Fruit fly (Drosophila melanogaster): ENCODE results near the gene CG14106.
A peak's percentile ranks its signal among the peaks of the same experiment; 100 is the strongest.

Gene CG14106

dm6 chr3L:13406873-13407272, 18.6 kb downstream of the CG14106 start:
- no peak for TF ChIP-seq Ets98B (GFP tag; IDR thresholded peaks at IDR 0.05)
- peak; percentile 26 for TF ChIP-seq D1 (tag; optimal IDR thresholded peaks at IDR 0.05)
- no peak for TF ChIP-seq fd96Ca (GFP tag; IDR thresholded peaks at IDR 0.05)
- TF ChIP-seq EcR (GFP tag; optimal IDR thresholded peaks at IDR 0.05): no peak
- no peak for TF ChIP-seq CG32121 (GFP tag; IDR thresholded peaks at IDR 0.05)
- no peak for TF ChIP-seq CG10348 (GFP tag; IDR thresholded peaks at IDR 0.05)
- TF ChIP-seq gl (tag; optimal IDR thresholded peaks at IDR 0.05): no peak
- peak; percentile 41 for TF ChIP-seq Snoo (tag; optimal IDR thresholded peaks at IDR 0.05)
- TF ChIP-seq CG8301 (tag; optimal IDR thresholded peaks at IDR 0.05): peak; percentile 29
- TF ChIP-seq CG13204 (GFP tag; optimal IDR thresholded peaks at IDR 0.05): peak; percentile 7
- peak; percentile 72 for TF ChIP-seq CG8159 (tag; optimal IDR thresholded peaks at IDR 0.05)
- peak; percentile 46 for TF ChIP-seq CG17806 (tag; optimal IDR thresholded peaks at IDR 0.05)
- TF ChIP-seq Pif1B (GFP tag; optimal IDR thresholded peaks at IDR 0.05): peak; percentile 42
- no peak for TF ChIP-seq rn (GFP tag; IDR thresholded peaks at IDR 0.05)
- TF ChIP-seq CG4496 (GFP tag; IDR thresholded peaks at IDR 0.05): no peak
- TF ChIP-seq CG14655 (GFP tag; optimal IDR thresholded peaks at IDR 0.05): peak; percentile 67
- peak; percentile 35 for TF ChIP-seq CG34367 (tag; optimal IDR thresholded peaks at IDR 0.05)
- TF ChIP-seq CG15710 (tag; optimal IDR thresholded peaks at IDR 0.05): peak; percentile 52
- TF ChIP-seq Pif1A (GFP tag; optimal IDR thresholded peaks at IDR 0.05): peak; percentile 38
- peak; percentile 40 for TF ChIP-seq CG9948 (tag; optimal IDR thresholded peaks at IDR 0.05)
- TF ChIP-seq CG12605 (GFP tag; IDR thresholded peaks at IDR 0.05): no peak

DNA sequence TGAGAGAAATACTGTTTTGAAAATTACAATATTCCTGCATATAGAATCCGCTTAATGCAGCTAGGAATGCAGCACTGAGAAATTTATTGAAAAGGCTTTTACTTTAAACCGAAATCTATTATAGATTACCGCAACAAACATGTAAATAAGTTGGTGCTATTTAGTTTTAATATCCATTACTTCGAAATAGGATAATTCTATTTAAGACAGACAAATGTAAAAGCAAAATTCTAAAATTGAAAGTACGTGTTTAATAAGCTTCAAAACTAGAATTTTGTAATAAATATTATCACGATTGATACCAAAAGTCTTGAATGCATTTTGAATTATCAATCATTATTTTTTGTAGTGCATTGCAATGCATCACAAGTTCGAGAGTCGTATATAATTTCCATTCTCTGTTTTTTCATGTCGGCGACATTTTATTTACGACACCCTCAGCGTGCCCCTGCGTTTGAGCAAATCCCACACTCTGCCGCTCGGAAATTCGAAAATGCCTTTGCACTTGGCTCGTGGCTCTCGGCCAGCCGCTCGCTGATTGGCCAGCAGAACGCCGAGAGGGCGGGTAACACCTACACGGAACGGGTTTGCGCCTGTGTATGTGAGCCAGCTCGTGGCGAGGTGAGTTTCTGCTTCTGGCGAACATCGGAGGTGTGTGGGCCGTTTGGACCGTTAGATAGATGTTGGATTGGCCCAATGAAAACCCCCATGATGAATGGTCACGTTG, 22.2 kb downstream of the CG14106 start:
- TF ChIP-seq CG4496 (GFP tag; IDR thresholded peaks at IDR 0.05): peak; percentile 69
- no peak for TF ChIP-seq D1 (tag; optimal IDR thresholded peaks at IDR 0.05)
- TF ChIP-seq CG8159 (tag; optimal IDR thresholded peaks at IDR 0.05): peak; percentile 20

- TF ChIP-seq Snoo (tag; optimal IDR thresholded peaks at IDR 0.05) (peak; percentile 27), D1 (tag; optimal IDR thresholded peaks at IDR 0.05) (no peak), CG32121 (GFP tag; IDR thresholded peaks at IDR 0.05) (no peak)
Observed at dm6 chr3L:13400872-13401418, 24.5 kb downstream of the CG14106 start, which contains the start of gene sens. sens (minus strand) TSS chr3L:13401125.

DNA sequence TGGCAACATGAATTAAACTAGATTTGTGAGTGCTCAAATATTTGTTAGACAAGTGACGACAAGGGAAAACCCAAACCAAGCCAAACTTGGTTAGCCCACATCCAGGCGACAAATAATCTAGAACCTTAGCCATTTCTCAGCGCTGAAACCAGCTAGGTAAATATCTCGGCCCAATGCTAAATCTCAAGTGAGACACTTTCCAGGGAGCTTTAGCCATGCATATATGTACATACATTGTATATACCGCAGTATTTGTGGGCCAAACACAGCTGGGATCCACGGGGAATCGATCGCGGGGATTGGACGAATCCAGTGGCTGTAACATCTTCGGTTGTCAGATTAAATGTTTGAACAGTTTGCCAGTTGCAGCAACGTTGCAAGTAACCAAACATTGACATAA, 27.8 kb downstream of the CG14106 start:
- TF ChIP-seq CG32121 (GFP tag; IDR thresholded peaks at IDR 0.05) (no peak), CG9948 (tag; optimal IDR thresholded peaks at IDR 0.05) (no peak), EcR (GFP tag; optimal IDR thresholded peaks at IDR 0.05) (no peak), Pif1B (GFP tag; optimal IDR thresholded peaks at IDR 0.05) (no peak), rn (GFP tag; IDR thresholded peaks at IDR 0.05) (no peak)

- TF ChIP-seq CG14655 (GFP tag; optimal IDR thresholded peaks at IDR 0.05): no peak
- no peak for TF ChIP-seq Pif1A (GFP tag; optimal IDR thresholded peaks at IDR 0.05)
- TF ChIP-seq CG32121 (GFP tag; IDR thresholded peaks at IDR 0.05): no peak
- peak; percentile 63 for TF ChIP-seq CG8159 (tag; optimal IDR thresholded peaks at IDR 0.05)
- TF ChIP-seq rn (GFP tag; IDR thresholded peaks at IDR 0.05): no peak
- no peak for TF ChIP-seq CG10348 (GFP tag; IDR thresholded peaks at IDR 0.05)
- TF ChIP-seq gl (tag; optimal IDR thresholded peaks at IDR 0.05): no peak
- no peak for TF ChIP-seq CG12605 (GFP tag; IDR thresholded peaks at IDR 0.05)
- no peak for TF ChIP-seq fd96Ca (GFP tag; IDR thresholded peaks at IDR 0.05)
- peak; percentile 11 for TF ChIP-seq CG9948 (tag; optimal IDR thresholded peaks at IDR 0.05)
- no peak for TF ChIP-seq Pif1B (GFP tag; optimal IDR thresholded peaks at IDR 0.05)
- TF ChIP-seq Snoo (tag; optimal IDR thresholded peaks at IDR 0.05): no peak
- TF ChIP-seq CG4496 (GFP tag; IDR thresholded peaks at IDR 0.05): no peak
- no peak for TF ChIP-seq CG13204 (GFP tag; optimal IDR thresholded peaks at IDR 0.05)
- no peak for TF ChIP-seq CG15710 (tag; optimal IDR thresholded peaks at IDR 0.05)
Observed at dm6 chr3L:13393538-13393937, 31.9 kb downstream of the CG14106 start.

DNA sequence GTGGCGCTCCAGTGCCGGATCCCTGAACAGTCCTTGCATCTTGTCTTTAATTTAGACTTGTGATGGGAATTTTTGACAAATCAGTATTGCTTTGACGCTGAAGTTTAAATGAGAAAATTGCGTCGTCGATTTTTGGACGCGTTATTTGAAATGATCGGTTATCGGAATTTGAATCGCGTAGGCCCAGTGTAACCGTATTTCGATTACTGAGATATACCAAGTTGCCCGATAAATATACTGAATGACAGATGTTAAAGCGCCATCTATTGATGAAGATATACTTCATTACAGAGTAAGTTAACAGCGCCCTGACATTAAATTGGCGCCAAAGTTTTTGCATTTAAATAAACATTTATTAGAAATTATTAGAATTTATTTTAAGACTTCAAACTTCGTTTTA, 35.6 kb downstream of the CG14106 start, which contains the start of gene Poc1:
Poc1 (minus strand) TSS at position 173 of the 400 bp plus-strand sequence.
- TF ChIP-seq fd96Ca (GFP tag; IDR thresholded peaks at IDR 0.05): no peak
- no peak for TF ChIP-seq CG17806 (tag; optimal IDR thresholded peaks at IDR 0.05)
- peak; percentile 8 for TF ChIP-seq D1 (tag; optimal IDR thresholded peaks at IDR 0.05)

- TF ChIP-seq CG15710 (tag; optimal IDR thresholded peaks at IDR 0.05) (no peak), CG12605 (GFP tag; IDR thresholded peaks at IDR 0.05) (no peak), Ets98B (GFP tag; IDR thresholded peaks at IDR 0.05) (no peak), D1 (tag; optimal IDR thresholded peaks at IDR 0.05) (no peak), Pif1B (GFP tag; optimal IDR thresholded peaks at IDR 0.05) (no peak), CG17806 (tag; optimal IDR thresholded peaks at IDR 0.05) (no peak), EcR (GFP tag; optimal IDR thresholded peaks at IDR 0.05) (no peak), CG32121 (GFP tag; IDR thresholded peaks at IDR 0.05) (no peak), CG14655 (GFP tag; optimal IDR thresholded peaks at IDR 0.05) (no peak), Pif1A (GFP tag; optimal IDR thresholded peaks at IDR 0.05) (no peak), Snoo (tag; optimal IDR thresholded peaks at IDR 0.05) (no peak), fd96Ca (GFP tag; IDR thresholded peaks at IDR 0.05) (no peak), rn (GFP tag; IDR thresholded peaks at IDR 0.05) (no peak), gl (tag; optimal IDR thresholded peaks at IDR 0.05) (no peak), CG10348 (GFP tag; IDR thresholded peaks at IDR 0.05) (no peak)
Observed at dm6 chr3L:13387608-13388007, 37.9 kb downstream of the CG14106 start, which contains the start of gene CG10171. CG10171 (minus strand) TSS chr3L:13387907.
